Fruit fly (Drosophila melanogaster): Measurements from ENCODE around the gene Phae1.
A peak's percentile ranks its signal among the peaks of the same experiment; 100 is the strongest.

Gene Phae1

DNA sequence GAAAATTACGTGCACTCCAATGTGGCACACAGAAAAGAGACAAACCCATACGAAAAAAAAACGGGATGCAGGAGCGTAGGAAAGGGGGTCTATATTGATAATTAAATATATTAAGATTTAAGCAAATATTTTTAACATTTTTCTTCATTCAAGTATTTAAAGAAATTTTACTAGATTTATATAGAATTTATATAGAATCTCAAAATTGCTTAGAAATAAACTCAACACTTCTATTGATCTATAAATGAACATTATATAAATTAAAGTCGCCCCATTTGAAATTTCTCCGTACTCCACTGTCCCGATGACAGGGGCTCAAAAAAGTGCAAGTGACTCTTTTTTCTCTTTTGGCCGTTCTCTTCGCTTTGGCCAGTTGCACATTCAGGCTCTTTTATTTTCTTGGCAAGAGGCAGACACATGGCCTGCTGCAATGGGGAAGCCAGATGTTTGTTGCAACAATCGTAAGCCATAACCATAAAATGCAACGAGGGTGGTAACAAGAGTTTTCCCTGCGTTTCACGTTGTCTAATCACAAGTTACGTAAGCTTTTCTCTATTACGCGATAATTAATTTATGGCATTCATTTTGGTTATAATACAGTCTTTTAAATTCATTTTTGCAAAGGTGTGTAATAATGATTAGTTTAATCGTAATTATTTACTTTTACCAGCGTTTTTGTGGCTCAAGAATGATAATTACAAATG is 43.4 kb upstream of the Phae1 start (continued):
- TF ChIP-seq CG16779 (tag; optimal IDR thresholded peaks at IDR 0.05): peak; percentile 91
- TF ChIP-seq Sox14 (GFP tag; optimal IDR thresholded peaks at IDR 0.05): peak; percentile 82
- TF ChIP-seq CG4318 (GFP tag; optimal IDR thresholded peaks at IDR 0.05): peak; percentile 99
- TF ChIP-seq CG32006 (GFP tag; optimal IDR thresholded peaks at IDR 0.05): peak; percentile 100
- peak; percentile 98 for TF ChIP-seq CG15336 (GFP tag; IDR thresholded peaks at IDR 0.05)
- TF ChIP-seq Sox102F (GFP tag; optimal IDR thresholded peaks at IDR 0.05): peak; percentile 83
- peak; percentile 91 for TF ChIP-seq CG6163 (GFP tag; IDR thresholded peaks at IDR 0.05)
- TF ChIP-seq lz (GFP tag; optimal IDR thresholded peaks at IDR 0.05): peak; percentile 66
- peak; percentile 93 for TF ChIP-seq net (GFP tag; optimal IDR thresholded peaks at IDR 0.05)
- TF ChIP-seq dsx (GFP tag; optimal IDR thresholded peaks at IDR 0.05; ENCODE audit: poor library complexity, severe bottlenecking): peak; percentile 91
- peak; percentile 97 for TF ChIP-seq Blimp-1 (GFP tag; optimal IDR thresholded peaks at IDR 0.05)
- peak; percentile 82 for TF ChIP-seq Eip75B (GFP tag; optimal IDR thresholded peaks at IDR 0.05)
- peak; percentile 85 for TF ChIP-seq CG9139 (GFP tag; optimal IDR thresholded peaks at IDR 0.05)
- peak; percentile 64 for TF ChIP-seq CG8319 (GFP tag; optimal IDR thresholded peaks at IDR 0.05)
- TF ChIP-seq vri (GFP tag; optimal IDR thresholded peaks at IDR 0.05): peak; percentile 10
- no peak for TF ChIP-seq fkh (GFP tag; optimal IDR thresholded peaks at IDR 0.05)
- TF ChIP-seq Met (GFP tag; optimal IDR thresholded peaks at IDR 0.05): peak; percentile 74
- TF ChIP-seq cyc (GFP tag; optimal IDR thresholded peaks at IDR 0.05): peak; percentile 64
- TF ChIP-seq Hr4 (GFP tag; optimal IDR thresholded peaks at IDR 0.05): peak; percentile 94
- TF ChIP-seq CG6792 (GFP tag; optimal IDR thresholded peaks at IDR 0.05): peak; percentile 87
- TF ChIP-seq Eip93F (GFP tag; optimal IDR thresholded peaks at IDR 0.05): peak; percentile 75

dm6 chr2L:12066617-12067251 is 42.5 kb upstream of the Phae1 start, which contains the start of gene firl:
firl (minus strand) TSS chr2L:12066775.
- TF ChIP-seq eg (GFP tag; IDR thresholded peaks at IDR 0.05) (no peak), CG31627 (GFP tag; optimal IDR thresholded peaks at IDR 0.05) (no peak), CG3919 (GFP tag; optimal IDR thresholded peaks at IDR 0.05) (no peak), svp (GFP tag) (no peak), CG16779 (tag; optimal IDR thresholded peaks at IDR 0.05) (no peak), Eip78C (GFP tag) (peak; percentile 2), achi (GFP tag; optimal IDR thresholded peaks at IDR 0.05) (no peak), esn (GFP tag; optimal IDR thresholded peaks at IDR 0.05) (no peak), salr (GFP tag; optimal IDR thresholded peaks at IDR 0.05) (no peak), dsx (GFP tag; optimal IDR thresholded peaks at IDR 0.05; ENCODE audit: poor library complexity, severe bottlenecking) (peak; percentile 78), Sox15 (GFP tag; optimal IDR thresholded peaks at IDR 0.05) (no peak), CG6808 (GFP tag; optimal IDR thresholded peaks at IDR 0.05) (peak; percentile 88), fd59A (GFP tag; optimal IDR thresholded peaks at IDR 0.05) (no peak), Hr4 (GFP tag; optimal IDR thresholded peaks at IDR 0.05) (no peak), Blimp-1 (GFP tag; optimal IDR thresholded peaks at IDR 0.05) (peak; percentile 79), topi (GFP tag; optimal IDR thresholded peaks at IDR 0.05) (no peak), Eip75B (GFP tag; optimal IDR thresholded peaks at IDR 0.05) (no peak), ss (GFP tag; optimal IDR thresholded peaks at IDR 0.05) (peak; percentile 39 to 61), OdsH (GFP tag; optimal IDR thresholded peaks at IDR 0.05) (no peak)

- no peak for TF ChIP-seq CG10631 (GFP tag; optimal IDR thresholded peaks at IDR 0.05)
- TF ChIP-seq CG31627 (GFP tag; optimal IDR thresholded peaks at IDR 0.05): peak; percentile 16
- TF ChIP-seq spab (GFP tag; optimal IDR thresholded peaks at IDR 0.05): no peak
- TF ChIP-seq CG6163 (GFP tag; IDR thresholded peaks at IDR 0.05): no peak; the same call in 2 of the 3 replicates
- TF ChIP-seq CG34406 (GFP tag; optimal IDR thresholded peaks at IDR 0.05): peak; percentile 4
- TF ChIP-seq Hr4 (GFP tag; optimal IDR thresholded peaks at IDR 0.05): peak; percentile 47
- TF ChIP-seq Eip78C (GFP tag): peak; percentile 75
- no peak for TF ChIP-seq fd59A (GFP tag; optimal IDR thresholded peaks at IDR 0.05)
- peak; percentile 20 for TF ChIP-seq Sox102F (GFP tag; optimal IDR thresholded peaks at IDR 0.05)
- no peak for TF ChIP-seq CG11294 (GFP tag; IDR thresholded peaks at IDR 0.05)
- peak; percentile 15 for TF ChIP-seq achi (GFP tag; optimal IDR thresholded peaks at IDR 0.05)
- peak; percentile 20 for TF ChIP-seq CG8632 (GFP tag; optimal IDR thresholded peaks at IDR 0.05)
- no peak for TF ChIP-seq Ets96B (tag; optimal IDR thresholded peaks at IDR 0.05)
- peak; percentile 10 for TF ChIP-seq CG6792 (GFP tag; optimal IDR thresholded peaks at IDR 0.05)
- TF ChIP-seq CG16779 (tag; optimal IDR thresholded peaks at IDR 0.05): no peak
- peak; percentile 23 for TF ChIP-seq CG6808 (GFP tag; optimal IDR thresholded peaks at IDR 0.05)
- no peak for TF ChIP-seq Gug (GFP tag; IDR thresholded peaks at IDR 0.05)
- TF ChIP-seq CG8119 (GFP tag; IDR thresholded peaks at IDR 0.05): 0 out of 3 replicates have a peak, but pooled peaks have one; percentile 37
- TF ChIP-seq salr (GFP tag; optimal IDR thresholded peaks at IDR 0.05): no peak
- TF ChIP-seq Met (GFP tag; optimal IDR thresholded peaks at IDR 0.05): peak; percentile 17
- TF ChIP-seq pdm3 (GFP tag; optimal IDR thresholded peaks at IDR 0.05): peak; percentile 41
- no peak for TF ChIP-seq svp (GFP tag)
- peak; percentile 10 for TF ChIP-seq net (GFP tag; optimal IDR thresholded peaks at IDR 0.05)
Measured at dm6 chr2L:12075850-12076249, 33.4 kb upstream of the Phae1 start, which contains the start of gene CG14947. CG14947 (plus strand) TSS chr2L:12076100.
